Worm (Caenorhabditis elegans) whole organism, L1 larva: ENCODE measurements around the gene F38B6.3.

ENCODE experiments used
- ceh-82 ChIP-seq, 3 experiments: fragments of 150-350 bp in 1 of 3; sonication (generic microtip) in 2 of 3; optimal IDR thresholded peaks; 2 replicates each; lab custom pipeline; 2014 to 2017; ENCODE audit warnings: missing biosample characterization in 3 of 3, missing genetic modification characterization in 3 of 3
- ceh-90 ChIP-seq: sonication (generic microtip); optimal IDR thresholded peaks from 2 replicates; lab custom pipeline; 2016; ENCODE audit warnings: missing genetic modification characterization, missing compliant biosample characterization
- dpl-1 ChIP-seq, 3 experiments: fragments of 150-350 bp in 2 of 3; sonication (generic microtip) in 1 of 3; optimal IDR thresholded peaks; 2 replicates each; lab custom pipeline; 2014 to 2017; ENCODE audit warnings: missing biosample characterization in 3 of 3, missing genetic modification characterization in 3 of 3, missing genetic modification reagents in 3 of 3
- elt-2 ChIP-seq: sonication (generic microtip); optimal IDR thresholded peaks from 2 replicates; lab custom pipeline; 2016; ENCODE audit warnings: missing genetic modification characterization, mild to moderate bottlenecking, inconsistent platforms, missing compliant biosample characterization, missing genetic modification reagents
- nhr-11 ChIP-seq: fragments of 150-350 bp; optimal IDR thresholded peaks from 2 replicates; lab custom pipeline; 2014; ENCODE audit warnings: missing biosample characterization, missing genetic modification characterization
- skn-1 ChIP-seq: fragments of 150-350 bp; optimal IDR thresholded peaks from 2 replicates; lab custom pipeline; 2014; ENCODE audit warnings: missing biosample characterization, missing genetic modification characterization

DNA sequence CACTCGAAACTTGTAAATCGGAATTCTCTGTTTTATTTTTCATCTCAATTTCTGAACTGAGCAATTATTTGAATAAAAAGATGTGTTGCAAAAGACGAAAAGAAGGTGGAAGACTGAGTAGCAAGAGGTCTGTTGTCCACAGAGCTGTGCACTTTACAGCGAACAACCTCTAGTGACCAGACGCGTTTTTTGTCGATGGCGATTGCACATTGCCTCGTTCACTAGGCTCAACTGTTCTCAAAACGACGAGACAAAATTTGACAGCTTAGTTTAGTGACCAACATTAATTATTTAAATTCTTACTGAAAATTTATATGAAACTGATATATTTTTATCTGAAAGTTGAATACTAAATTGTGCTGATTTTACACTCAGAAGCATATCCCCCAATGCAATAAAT lies 39.8 kb downstream of the F38B6.3 start, which contains the start of gene R03E9.2:
- TF ChIP-seq ceh-82 (tag; optimal IDR thresholded peaks at IDR 0.05; lab: Kevin White, UChicago), result no peak
- no peak for TF ChIP-seq skn-1 (tag; lab: Kevin White, UChicago)
- no peak for TF ChIP-seq elt-2 (tag; lab: Kevin White, UChicago)
- TF ChIP-seq nhr-11, result no peak
- no peak for TF ChIP-seq ceh-90 (tag; lab: Kevin White, UChicago)
- no peak for TF ChIP-seq dpl-1 (GFP tag; optimal IDR thresholded peaks at IDR 0.05; lab: Kevin White, UChicago)
